Fruit fly (Drosophila melanogaster): ENCODE measurements around the gene sturkopf.

The sturkopf gene

dm6 chr3L:1269013-1269412 is 44.2 kb downstream of the sturkopf start:
- TF ChIP-seq CG13204 (GFP tag; optimal IDR thresholded peaks at IDR 0.05), result peak; percentile 29
- TF ChIP-seq EcR (GFP tag; optimal IDR thresholded peaks at IDR 0.05), result peak; percentile 92
- no peak for TF ChIP-seq Pif1A (GFP tag; optimal IDR thresholded peaks at IDR 0.05)

DNA sequence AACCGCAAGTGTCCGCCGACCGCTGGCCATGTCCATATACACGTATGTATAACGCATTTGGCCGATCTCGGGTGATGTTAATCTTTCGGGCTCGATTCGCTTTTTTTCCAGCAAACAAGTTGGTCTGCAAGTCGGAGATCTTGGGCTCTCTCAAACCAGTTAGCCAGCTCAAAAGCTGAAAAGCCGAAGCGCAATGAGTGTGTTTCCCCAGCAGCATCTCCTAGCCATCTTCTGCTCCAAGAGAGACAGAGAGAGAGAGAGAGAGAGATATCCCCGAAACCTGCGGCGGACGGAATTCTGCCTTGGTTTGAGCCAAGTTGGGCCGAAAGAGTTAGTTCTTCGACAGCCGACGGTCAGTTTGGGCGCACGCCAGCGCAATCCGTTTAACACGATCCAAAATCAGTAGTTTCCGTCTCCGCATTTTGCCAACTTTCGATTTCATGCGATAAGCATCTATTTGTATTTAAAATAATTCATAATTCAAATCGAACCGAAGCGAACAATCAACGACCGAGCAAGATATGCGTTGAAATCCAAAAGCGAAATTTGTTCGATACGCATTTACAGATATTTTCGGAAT is 47.7 kb downstream of the sturkopf start:
- TF ChIP-seq Pif1A (GFP tag; optimal IDR thresholded peaks at IDR 0.05), result no peak
- peak; percentile 14; the same call in 1 of the 2 replicates for TF ChIP-seq Ets98B (GFP tag; IDR thresholded peaks at IDR 0.05)
- TF ChIP-seq D1 (tag; optimal IDR thresholded peaks at IDR 0.05), result no peak
- TF ChIP-seq CG10348 (GFP tag; IDR thresholded peaks at IDR 0.05), result no peak
- TF ChIP-seq CG17806 (tag; optimal IDR thresholded peaks at IDR 0.05), result no peak
- TF ChIP-seq CG8301 (tag; optimal IDR thresholded peaks at IDR 0.05), result no peak
- TF ChIP-seq EcR (GFP tag; optimal IDR thresholded peaks at IDR 0.05), result peak; percentile 47
- TF ChIP-seq CG13204 (GFP tag; optimal IDR thresholded peaks at IDR 0.05), result peak; percentile 1
- no peak for TF ChIP-seq rn (GFP tag; IDR thresholded peaks at IDR 0.05)
- TF ChIP-seq CG9948 (tag; optimal IDR thresholded peaks at IDR 0.05), result no peak
- no peak for TF ChIP-seq CG14655 (GFP tag; optimal IDR thresholded peaks at IDR 0.05)
- no peak for TF ChIP-seq gl (tag; optimal IDR thresholded peaks at IDR 0.05)
- no peak for TF ChIP-seq fd96Ca (GFP tag; IDR thresholded peaks at IDR 0.05)
- TF ChIP-seq Snoo (tag; optimal IDR thresholded peaks at IDR 0.05), result no peak
- peak; percentile 31; the same call in 1 of the 3 replicates for TF ChIP-seq CG4496 (GFP tag; IDR thresholded peaks at IDR 0.05)
- TF ChIP-seq CG34367 (tag; optimal IDR thresholded peaks at IDR 0.05), result no peak
- no peak for TF ChIP-seq CG12605 (GFP tag; IDR thresholded peaks at IDR 0.05)
- no peak for TF ChIP-seq Pif1B (GFP tag; optimal IDR thresholded peaks at IDR 0.05)
- no peak for TF ChIP-seq CG15710 (tag; optimal IDR thresholded peaks at IDR 0.05)
- no peak for TF ChIP-seq CG32121 (GFP tag; IDR thresholded peaks at IDR 0.05)
- no peak for TF ChIP-seq CG8159 (tag; optimal IDR thresholded peaks at IDR 0.05)

dm6 chr3L:1264998-1265397 is 48.2 kb downstream of the sturkopf start:
- TF ChIP-seq Pif1B (GFP tag; optimal IDR thresholded peaks at IDR 0.05), result peak; percentile 57
- TF ChIP-seq CG34367 (tag; optimal IDR thresholded peaks at IDR 0.05), result no peak
- no peak for TF ChIP-seq CG32121 (GFP tag; IDR thresholded peaks at IDR 0.05)
- no peak for TF ChIP-seq EcR (GFP tag; optimal IDR thresholded peaks at IDR 0.05)
- no peak for TF ChIP-seq CG13204 (GFP tag; optimal IDR thresholded peaks at IDR 0.05)
- TF ChIP-seq fd96Ca (GFP tag; IDR thresholded peaks at IDR 0.05), result no peak
- TF ChIP-seq CG17806 (tag; optimal IDR thresholded peaks at IDR 0.05), result no peak
- TF ChIP-seq D1 (tag; optimal IDR thresholded peaks at IDR 0.05), result no peak
- TF ChIP-seq CG15710 (tag; optimal IDR thresholded peaks at IDR 0.05), result no peak
- peak; percentile 33 for TF ChIP-seq CG8301 (tag; optimal IDR thresholded peaks at IDR 0.05)
- no peak for TF ChIP-seq CG4496 (GFP tag; IDR thresholded peaks at IDR 0.05)
- TF ChIP-seq Pif1A (GFP tag; optimal IDR thresholded peaks at IDR 0.05), result peak; percentile 50
- TF ChIP-seq rn (GFP tag; IDR thresholded peaks at IDR 0.05), result no peak
- TF ChIP-seq Ets98B (GFP tag; IDR thresholded peaks at IDR 0.05), result no peak
- TF ChIP-seq CG8159 (tag; optimal IDR thresholded peaks at IDR 0.05), result peak; percentile 25
- TF ChIP-seq CG10348 (GFP tag; IDR thresholded peaks at IDR 0.05), result no peak
- TF ChIP-seq CG9948 (tag; optimal IDR thresholded peaks at IDR 0.05), result peak; percentile 25
- peak; percentile 7 for TF ChIP-seq Snoo (tag; optimal IDR thresholded peaks at IDR 0.05)
- no peak for TF ChIP-seq gl (tag; optimal IDR thresholded peaks at IDR 0.05)
- no peak for TF ChIP-seq CG12605 (GFP tag; IDR thresholded peaks at IDR 0.05)
- peak; percentile 69 for TF ChIP-seq CG14655 (GFP tag; optimal IDR thresholded peaks at IDR 0.05)

Measured in whole organism, pupa.